Fruit fly (Drosophila melanogaster) whole organism, embryonic: ENCODE results near the gene CG11674.
A peak's percentile ranks its signal among the peaks of the same experiment; 100 is the strongest.

ENCODE experiments used
- Aef1 ChIP-seq: fragments of 200-800 bp; sonication (Bioruptor generic); IDR thresholded peaks from 3 replicates; pipeline ENCODE4 v1.3.6; 2022; ENCODE audit warnings: missing biosample characterization, missing genetic modification characterization
- Antp ChIP-seq: fragments of 200-800 bp; sonication (Bioruptor generic); optimal IDR thresholded peaks from 3 replicates; lab custom pipeline; 2016; ENCODE audit warnings: missing biosample characterization, missing genetic modification characterization
- Asciz ChIP-seq: fragments of 200-800 bp; sonication (Bioruptor generic); optimal IDR thresholded peaks from 2 replicates; lab custom pipeline; 2017; ENCODE audit warnings: missing biosample characterization, mild to moderate bottlenecking, missing genetic modification characterization, missing genetic modification reagents
- CG10654 ChIP-seq: fragments of 200-800 bp; sonication (Bioruptor generic); optimal IDR thresholded peaks from 2 replicates; lab custom pipeline; 2016; ENCODE audit warnings: missing biosample characterization, missing genetic modification characterization
- CG11695 ChIP-seq: fragments of 200-800 bp; sonication (Bioruptor generic); IDR thresholded peaks from 3 replicates; pipeline ENCODE4 v1.3.6; 2022; ENCODE audit warnings: missing biosample characterization, missing genetic modification characterization
- CG13296 ChIP-seq: fragments of 200-800 bp; sonication (Bioruptor generic); optimal IDR thresholded peaks from 3 replicates; lab custom pipeline; 2018; ENCODE audit warnings: missing biosample characterization, mild to moderate bottlenecking, missing genetic modification characterization
- CG15479 ChIP-seq: fragments of 200-800 bp; sonication (Bioruptor generic); optimal IDR thresholded peaks from 3 replicates; lab custom pipeline; 2019; ENCODE audit warnings: missing biosample characterization, mild to moderate bottlenecking, missing genetic modification characterization, moderate library complexity
- CG1602 ChIP-seq: fragments of 200-800 bp; sonication (Bioruptor generic); optimal IDR thresholded peaks from 3 replicates; lab custom pipeline; 2016; ENCODE audit warnings: missing biosample characterization, missing genetic modification characterization
- CG17186 ChIP-seq: fragments of 200-800 bp; sonication (Bioruptor generic); optimal IDR thresholded peaks from 3 replicates; lab custom pipeline; 2017; ENCODE audit warnings: missing biosample characterization, missing genetic modification reagents, missing genetic modification characterization
- CG17361 ChIP-seq: fragments of 200-800 bp; sonication (Bioruptor generic); IDR thresholded peaks from 3 replicates; pipeline ENCODE4 v1.3.6; 2022; ENCODE audit warnings: missing biosample characterization, missing genetic modification characterization
- CG18619 ChIP-seq: fragments of 200-800 bp; sonication (Bioruptor generic); optimal IDR thresholded peaks from 3 replicates; lab custom pipeline; 2017; ENCODE audit warnings: missing biosample characterization, mild to moderate bottlenecking, missing genetic modification characterization
- CG3281 ChIP-seq: fragments of 200-800 bp; sonication (Bioruptor generic); optimal IDR thresholded peaks from 3 replicates; lab custom pipeline; 2017; ENCODE audit warnings: missing biosample characterization, mild to moderate bottlenecking, missing genetic modification characterization
- CG5953 ChIP-seq: fragments of 200-800 bp; sonication (Bioruptor generic); IDR thresholded peaks from 2 replicates; pipeline ENCODE4 v1.3.6; 2022; ENCODE audit warnings: missing biosample characterization, missing genetic modification characterization
- CG7745 ChIP-seq: fragments of 200-800 bp; sonication (Bioruptor generic); optimal IDR thresholded peaks from 2 replicates; lab custom pipeline; 2018; ENCODE audit warnings: missing biosample characterization, mild to moderate bottlenecking, missing genetic modification characterization, moderate library complexity
- CG9215 ChIP-seq: fragments of 200-800 bp; sonication (Bioruptor generic); IDR thresholded peaks from 2 replicates; pipeline ENCODE4 v1.3.6; 2022; ENCODE audit warnings: missing biosample characterization, missing genetic modification characterization
- CrebB ChIP-seq: fragments of 200-800 bp; sonication (Bioruptor generic); optimal IDR thresholded peaks from 3 replicates; lab custom pipeline; 2018; ENCODE audit warnings: missing biosample characterization, mild to moderate bottlenecking, missing genetic modification characterization
- Ets97D ChIP-seq: fragments of 200-800 bp; sonication (Bioruptor generic); optimal IDR thresholded peaks from 3 replicates; lab custom pipeline; 2016; ENCODE audit warnings: missing biosample characterization, missing genetic modification characterization
- H2.0 ChIP-seq: fragments of 200-800 bp; sonication (Bioruptor generic); IDR thresholded peaks from 2 replicates; pipeline ENCODE4 v1.3.6; 2022; ENCODE audit warnings: missing biosample characterization, missing genetic modification characterization
- Hey ChIP-seq: fragments of 200-800 bp; sonication (Bioruptor generic); optimal IDR thresholded peaks from 3 replicates; lab custom pipeline; 2018; ENCODE audit warnings: missing biosample characterization, mild to moderate bottlenecking, missing genetic modification characterization
- Hmr ChIP-seq: fragments of 200-800 bp; sonication (Bioruptor generic); optimal IDR thresholded peaks from 3 replicates; lab custom pipeline; 2017; ENCODE audit warnings: mild to moderate bottlenecking, missing biosample characterization, missing genetic modification reagents, missing genetic modification characterization
- Myb ChIP-seq: fragments of 200-800 bp; sonication (Bioruptor generic); optimal IDR thresholded peaks from 2 replicates; lab custom pipeline; 2016; ENCODE audit warnings: missing biosample characterization, missing genetic modification characterization
- NC2α ChIP-seq: fragments of 200-800 bp; sonication (Bioruptor generic); optimal IDR thresholded peaks from 2 replicates; lab custom pipeline; 2016; ENCODE audit warnings: missing biosample characterization, missing genetic modification characterization
- NC2β ChIP-seq: fragments of 200-800 bp; sonication (Bioruptor generic); optimal IDR thresholded peaks from 2 replicates; lab custom pipeline; 2016; ENCODE audit warnings: missing biosample characterization, missing genetic modification characterization
- Nf-YC ChIP-seq: fragments of 200-800 bp; optimal IDR thresholded peaks from 3 replicates; lab custom pipeline; 2019; ENCODE audit warnings: missing biosample characterization, mild to moderate bottlenecking, missing genetic modification characterization, moderate library complexity
- NfI ChIP-seq: fragments of 200-800 bp; sonication (Bioruptor generic); optimal IDR thresholded peaks from 3 replicates; lab custom pipeline; 2018; ENCODE audit warnings: missing biosample characterization, mild to moderate bottlenecking, missing genetic modification characterization, moderate library complexity
- Oli ChIP-seq: fragments of 200-800 bp; sonication (Bioruptor generic); optimal IDR thresholded peaks from 2 replicates; lab custom pipeline; 2018; ENCODE audit warnings: missing biosample characterization, mild to moderate bottlenecking, missing genetic modification characterization, moderate library complexity
- Opbp ChIP-seq: fragments of 200-800 bp; sonication (Bioruptor generic); IDR thresholded peaks from 3 replicates; pipeline ENCODE4 v1.3.6; 2022; ENCODE audit warnings: missing biosample characterization, missing genetic modification characterization; ENCODE audit not compliant: partially characterized antibody
- Ptx1 ChIP-seq: fragments of 200-800 bp; sonication (Bioruptor generic); IDR thresholded peaks from 2 replicates; pipeline ENCODE4 v1.3.6; 2022; ENCODE audit warnings: missing biosample characterization, missing genetic modification characterization
- Ravus ChIP-seq: fragments of 200-800 bp; sonication (Bioruptor generic); IDR thresholded peaks from 2 replicates; pipeline ENCODE4 v1.3.6; 2022; ENCODE audit warnings: missing biosample characterization, missing genetic modification characterization
- Usf ChIP-seq: fragments of 200-800 bp; sonication (Bioruptor generic); optimal IDR thresholded peaks from 2 replicates; lab custom pipeline; 2017; ENCODE audit warnings: missing genotype, missing biosample characterization, missing genetic modification characterization
- Xrp1 ChIP-seq: fragments of 200-800 bp; sonication (Bioruptor generic); IDR thresholded peaks from 2 replicates; pipeline ENCODE4 v1.3.6; 2022; ENCODE audit warnings: missing biosample characterization, missing genetic modification characterization
- abd-A ChIP-seq: fragments of 200-800 bp; sonication (Bioruptor generic); optimal IDR thresholded peaks from 3 replicates; lab custom pipeline; 2019; ENCODE audit warnings: missing biosample characterization, mild to moderate bottlenecking, missing genetic modification characterization, moderate library complexity
- aop ChIP-seq: fragments of 200-800 bp; sonication (Bioruptor generic); IDR thresholded peaks from 2 replicates; pipeline ENCODE4 v1.3.6; 2022; ENCODE audit warnings: missing biosample characterization, missing genetic modification characterization
- ase ChIP-seq: fragments of 200-800 bp; sonication (Bioruptor generic); IDR thresholded peaks from 3 replicates; pipeline ENCODE4 v1.3.6; 2022; ENCODE audit warnings: missing biosample characterization, missing genetic modification characterization
- btn ChIP-seq: fragments of 200-800 bp; sonication (Bioruptor generic); optimal IDR thresholded peaks from 2 replicates; lab custom pipeline; 2016; ENCODE audit warnings: missing biosample characterization, missing genetic modification characterization
- cad ChIP-seq: fragments of >200 bp; optimal IDR thresholded peaks from 2 replicates; lab custom pipeline; 2017; ENCODE audit warnings: missing biosample characterization, missing genetic modification characterization
- emc ChIP-seq: fragments of 200-800 bp; sonication (Bioruptor generic); optimal IDR thresholded peaks from 2 replicates; lab custom pipeline; 2016; ENCODE audit warnings: missing biosample characterization, missing genetic modification characterization
- fd64A ChIP-seq: fragments of 200-800 bp; sonication (Bioruptor generic); optimal IDR thresholded peaks from 3 replicates; lab custom pipeline; 2018; ENCODE audit warnings: missing biosample characterization, mild to moderate bottlenecking, missing genetic modification characterization
- hb ChIP-seq: fragments of 200-800 bp; sonication (Bioruptor generic); IDR thresholded peaks from 3 replicates; pipeline ENCODE4 v1.3.6; 2022; ENCODE audit warnings: missing biosample characterization, missing genetic modification characterization; ENCODE audit not compliant: partially characterized antibody
- ind ChIP-seq: fragments of 200-800 bp; sonication (Bioruptor generic); optimal IDR thresholded peaks from 3 replicates; lab custom pipeline; 2016; ENCODE audit warnings: missing biosample characterization, missing genetic modification characterization
- jing ChIP-seq: fragments of 200-800 bp; sonication (Bioruptor generic); optimal IDR thresholded peaks from 2 replicates; lab custom pipeline; 2018; ENCODE audit warnings: missing biosample characterization, mild to moderate bottlenecking, missing genetic modification characterization
- mam ChIP-seq: fragments of 200-800 bp; sonication (Bioruptor generic); optimal IDR thresholded peaks from 3 replicates; lab custom pipeline; 2016; ENCODE audit warnings: missing biosample characterization, missing genetic modification characterization
- odd ChIP-seq: fragments of 200-800 bp; sonication (Bioruptor generic); optimal IDR thresholded peaks from 2 replicates; lab custom pipeline; 2017; ENCODE audit warnings: missing biosample characterization, mild to moderate bottlenecking, missing genetic modification characterization
- onecut ChIP-seq: fragments of 200-800 bp; sonication (Bioruptor generic); IDR thresholded peaks from 2 replicates; pipeline ENCODE4 v1.3.6; 2022; ENCODE audit warnings: missing biosample characterization, missing genetic modification characterization
- phol ChIP-seq: fragments of 200-800 bp; sonication (Bioruptor generic); optimal IDR thresholded peaks from 3 replicates; lab custom pipeline; 2018; ENCODE audit warnings: missing biosample characterization, mild to moderate bottlenecking, missing genetic modification characterization, moderate library complexity
- psq ChIP-seq: fragments of 200-800 bp; sonication (Bioruptor generic); optimal IDR thresholded peaks from 2 replicates; lab custom pipeline; 2017; ENCODE audit warnings: missing biosample characterization, missing genetic modification characterization
- sim ChIP-seq: fragments of 200-800 bp; sonication (Bioruptor generic); IDR thresholded peaks from 2 replicates; pipeline ENCODE4 v1.3.6; 2022; ENCODE audit warnings: missing biosample characterization, missing genetic modification characterization
- tna ChIP-seq: fragments of 200-800 bp; sonication (Bioruptor generic); IDR thresholded peaks from 2 replicates; pipeline ENCODE4 v1.3.6; 2022; ENCODE audit warnings: missing biosample characterization, missing genetic modification characterization; ENCODE audit not compliant: partially characterized antibody
- wor ChIP-seq: fragments of 200-800 bp; sonication (Bioruptor generic); IDR thresholded peaks from 2 replicates; pipeline ENCODE4 v1.3.6; 2022; ENCODE audit warnings: missing biosample characterization, missing genetic modification characterization
- yki ChIP-seq: fragments of >200 bp; optimal IDR thresholded peaks from 3 replicates; lab custom pipeline; 2018
- zen ChIP-seq: fragments of 200-800 bp; sonication (Bioruptor generic); optimal IDR thresholded peaks from 3 replicates; lab custom pipeline; 2018; ENCODE audit warnings: missing biosample characterization, mild to moderate bottlenecking, missing genetic modification characterization, moderate library complexity

CG11674 gene

dm6 chrX:14237873-14238394, 12.3 kb upstream of the CG11674 start, which contains the start of the genes Fbxl4 and Dus2 (continued):
- TF ChIP-seq Opbp (GFP tag; lab: Robert Waterston, UW) (peak; percentile 44; the same call in 1 of the 3 replicates), jing (GFP tag; lab: Kevin White, UChicago) (peak; percentile 84), H2.0 (peak; percentile 91), CG17361 (GFP tag; lab: Robert Waterston, UW) (peak; percentile 96), zen (tag; lab: Kevin White, UChicago) (peak; percentile 92), Myb (peak; percentile 75), mam (GFP tag; lab: Kevin White, UChicago) (peak; percentile 92), aop (GFP tag; lab: Robert Waterston, UW) (peak; percentile 81), CG18619 (GFP tag; lab: Kevin White, UChicago) (peak; percentile 90), fd64A (GFP tag; lab: Kevin White, UChicago) (peak; percentile 49), NfI (GFP tag; lab: Kevin White, UChicago) (peak; percentile 89), Antp (GFP tag; lab: Kevin White, UChicago) (peak; percentile 93), hb (GFP tag; lab: Robert Waterston, UW) (no peak; the same call in 2 of the 3 replicates), emc (peak; percentile 61), sim (GFP tag; lab: Robert Waterston, UW) (peak; percentile 60; the same call in 1 of the 2 replicates), CG10654 (GFP tag; lab: Kevin White, UChicago) (peak; percentile 90), CG11695 (peak; percentile 83), cad (GFP tag; lab: Kevin White, UChicago) (no peak), Aef1 (peak; percentile 91), onecut (peak; percentile 87), CG13296 (peak; percentile 84), Nf-YC (peak; percentile 80), yki (lab: Kevin White, UChicago) (no peak), NC2α (GFP tag; lab: Kevin White, UChicago) (peak; percentile 63), CG17186 (GFP tag; lab: Kevin White, UChicago) (peak; percentile 66), wor (peak; percentile 92), Asciz (GFP tag; lab: Kevin White, UChicago) (peak; percentile 76), Ptx1 (peak; percentile 94), Xrp1 (GFP tag; lab: Robert Waterston, UW) (peak; percentile 95), btn (peak; percentile 81), psq (peak; percentile 74), abd-A (tag; lab: Kevin White, UChicago) (no peak), Usf (GFP tag; lab: Kevin White, UChicago) (peak; percentile 86), CrebB (tag; lab: Kevin White, UChicago) (peak; percentile 74), tna (GFP tag; lab: Robert Waterston, UW) (no peak), ind (GFP tag; lab: Kevin White, UChicago) (peak; percentile 94), CG15479 (GFP tag; lab: Kevin White, UChicago) (no peak), ase (GFP tag; lab: Robert Waterston, UW) (peak; percentile 91), Hey (peak; percentile 48), NC2β (GFP tag; lab: Kevin White, UChicago) (peak; percentile 92), Hmr (GFP tag; lab: Kevin White, UChicago) (peak; percentile 88), CG3281 (peak; percentile 89), Ravus (GFP tag; lab: Robert Waterston, UW) (peak; percentile 72), CG1602 (GFP tag; lab: Kevin White, UChicago) (peak; percentile 94), CG5953 (peak; percentile 86), phol (tag; lab: Kevin White, UChicago) (peak; percentile 96), CG7745 (tag; lab: Kevin White, UChicago) (no peak), odd (GFP tag; lab: Kevin White, UChicago) (peak; percentile 72), Oli (peak; percentile 89), CG9215 (GFP tag; lab: Robert Waterston, UW) (peak; percentile 84), Ets97D (GFP tag; lab: Kevin White, UChicago) (peak; percentile 80)
